Fruit fly (Drosophila melanogaster): ENCODE data around the gene Pldn.

The Pldn gene

DNA sequence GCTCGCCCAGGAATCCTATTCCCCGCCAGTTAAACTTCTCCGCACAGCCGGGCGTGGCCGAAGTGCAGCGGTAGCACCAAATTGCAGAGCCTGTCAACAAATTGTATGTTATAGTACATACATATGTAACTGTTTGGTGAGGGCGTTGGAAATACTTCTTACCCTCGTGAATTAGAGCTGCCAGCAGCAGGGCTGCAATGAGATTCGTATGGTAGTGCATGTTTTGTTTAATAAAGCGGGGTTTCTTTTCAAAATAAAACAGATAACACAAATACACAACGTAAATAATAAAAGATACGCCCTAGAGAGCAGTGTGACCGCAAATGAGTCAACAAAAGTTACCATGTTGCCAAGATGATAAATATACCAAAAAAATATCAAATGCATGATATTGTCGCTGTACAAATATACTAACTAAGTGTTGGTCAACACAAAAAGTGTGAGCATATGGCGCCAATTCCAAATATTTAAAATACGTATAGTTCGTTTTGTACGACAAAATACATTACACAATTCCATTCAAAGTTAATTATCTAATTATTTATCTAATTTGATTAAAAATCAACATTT lies 19.9 kb upstream of the Pldn start, which contains the start of gene crim (continued):
- TF ChIP-seq HmgZ (tag; optimal IDR thresholded peaks at IDR 0.05) (peak; percentile 59), CkIIα-i1 (GFP tag; IDR thresholded peaks at IDR 0.05) (no peak), ap (GFP tag; IDR thresholded peaks at IDR 0.05) (no peak), CG8089 (GFP tag; optimal IDR thresholded peaks at IDR 0.05) (no peak), Kr (GFP tag; optimal IDR thresholded peaks at IDR 0.05) (no peak), Usf (GFP tag; optimal IDR thresholded peaks at IDR 0.05) (no peak), shn (GFP tag; optimal IDR thresholded peaks at IDR 0.05) (no peak), klu (GFP tag; IDR thresholded peaks at IDR 0.05) (no peak), CG31441 (GFP tag; IDR thresholded peaks at IDR 0.05) (no peak), hth (optimal IDR thresholded peaks at IDR 0.05) (no peak), Hey (tag; optimal IDR thresholded peaks at IDR 0.05) (no peak), inv (GFP tag; IDR thresholded peaks at IDR 0.05; ENCODE audit: partially characterized antibody) (no peak), CG2712 (tag; optimal IDR thresholded peaks at IDR 0.05) (no peak), Meics (GFP tag; optimal IDR thresholded peaks at IDR 0.05) (no peak), CG12659 (GFP tag; optimal IDR thresholded peaks at IDR 0.05) (peak; percentile 15), oc (tag; optimal IDR thresholded peaks at IDR 0.05) (no peak), Atf3 (GFP tag; optimal IDR thresholded peaks at IDR 0.05) (no peak), CG18764 (GFP tag; optimal IDR thresholded peaks at IDR 0.05) (no peak), CG11085 (GFP tag; IDR thresholded peaks at IDR 0.05) (no peak), CG3281 (GFP tag; optimal IDR thresholded peaks at IDR 0.05) (no peak), CG4360 (GFP tag; IDR thresholded peaks at IDR 0.05) (no peak), Hsf (GFP tag; optimal IDR thresholded peaks at IDR 0.05) (no peak), CG4404 (GFP tag; IDR thresholded peaks at IDR 0.05) (no peak), CG1647 (GFP tag; optimal IDR thresholded peaks at IDR 0.05) (no peak), CG6254 (GFP tag; optimal IDR thresholded peaks at IDR 0.05) (no peak), crp (GFP tag; optimal IDR thresholded peaks at IDR 0.05) (no peak), lola (GFP tag; optimal IDR thresholded peaks at IDR 0.05) (no peak), tup (GFP tag; optimal IDR thresholded peaks at IDR 0.05) (no peak), CG7372 (GFP tag; IDR thresholded peaks at IDR 0.05) (no peak), slp2 (GFP tag; optimal IDR thresholded peaks at IDR 0.05) (no peak), slou (GFP tag; optimal IDR thresholded peaks at IDR 0.05) (no peak), CG7786 (GFP tag; optimal IDR thresholded peaks at IDR 0.05) (no peak), tll (GFP tag; optimal IDR thresholded peaks at IDR 0.05) (no peak), esg (GFP tag; conservative IDR thresholded peaks at IDR 0.05) (no peak), ro (GFP tag; IDR thresholded peaks at IDR 0.05) (no peak), Sry-δ (GFP tag; optimal IDR thresholded peaks at IDR 0.05) (peak; percentile 26), CG13775 (GFP tag; optimal IDR thresholded peaks at IDR 0.05) (no peak), Bteb2 (GFP tag; optimal IDR thresholded peaks at IDR 0.05) (no peak), Lim3 (GFP tag; IDR thresholded peaks at IDR 0.05) (no peak), ftz-f1 (GFP tag; optimal IDR thresholded peaks at IDR 0.05) (no peak), CG13894 (tag; optimal IDR thresholded peaks at IDR 0.05) (no peak), dati (GFP tag; IDR thresholded peaks at IDR 0.05) (no peak), CG15479 (GFP tag; optimal IDR thresholded peaks at IDR 0.05) (no peak), CG30020 (tag; optimal IDR thresholded peaks at IDR 0.05) (peak; percentile 21), Asciz (GFP tag; optimal IDR thresholded peaks at IDR 0.05) (no peak), Drgx (GFP tag; IDR thresholded peaks at IDR 0.05) (no peak), CG7963 (GFP tag; IDR thresholded peaks at IDR 0.05; ENCODE audit: partially characterized antibody) (no peak), vvl (GFP tag; IDR thresholded peaks at IDR 0.05) (0 out of 2 replicates have a peak, but pooled peaks have one; percentile 18), Dp (GFP tag; optimal IDR thresholded peaks at IDR 0.05) (peak; percentile 95), caup (GFP tag; optimal IDR thresholded peaks at IDR 0.05; ENCODE audit: severe bottlenecking) (no peak), phol (tag; optimal IDR thresholded peaks at IDR 0.05) (peak; percentile 42)

All from whole organism, embryonic.